Fruit fly (Drosophila melanogaster): ENCODE measurements around the gene sens.

Gene sens

DNA sequence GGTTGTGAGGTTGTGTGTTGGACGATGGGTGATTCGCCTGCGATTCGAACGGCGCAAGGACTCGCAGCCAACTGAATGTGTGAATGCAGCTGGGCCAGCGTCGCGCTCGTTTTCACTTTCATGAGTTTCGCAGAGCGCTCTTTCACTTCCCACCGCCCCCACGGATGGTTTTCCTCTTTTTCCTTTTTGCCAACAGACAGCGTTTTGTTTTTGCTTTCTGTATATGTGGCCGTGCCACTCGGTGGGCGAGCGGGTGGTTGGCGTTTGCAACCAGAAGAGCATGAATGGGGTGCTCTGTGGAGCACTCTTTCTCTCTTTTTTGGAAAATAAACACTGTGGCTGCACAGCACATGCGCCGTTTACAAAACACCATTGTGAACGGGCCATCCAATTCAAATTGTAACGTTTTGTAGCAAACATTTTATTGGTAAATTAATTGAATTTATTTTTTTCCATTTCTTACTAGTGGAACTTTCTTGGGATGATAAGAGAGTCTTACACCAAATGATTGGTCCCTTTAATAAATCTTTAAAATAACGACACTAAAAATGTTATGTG, 34.3 kb upstream of the sens start, which contains the start of gene CG10713 (continued):
- TF ChIP-seq Deaf1 (tag; optimal IDR thresholded peaks at IDR 0.05) (peak; percentile 46), nerfin-2 (GFP tag; IDR thresholded peaks at IDR 0.05; ENCODE audit: partially characterized antibody) (no peak), dpn (GFP tag; optimal IDR thresholded peaks at IDR 0.05) (no peak), Aef1 (GFP tag; IDR thresholded peaks at IDR 0.05) (peak; percentile 29; the same call in 1 of the 3 replicates), oc (tag; optimal IDR thresholded peaks at IDR 0.05) (no peak), Adf1 (GFP tag; IDR thresholded peaks at IDR 0.05) (no peak), CG6272 (GFP tag; IDR thresholded peaks at IDR 0.05) (no peak), eyg (GFP tag; optimal IDR thresholded peaks at IDR 0.05) (no peak), ERR (GFP tag; optimal IDR thresholded peaks at IDR 0.05) (no peak), CG3163 (GFP tag; optimal IDR thresholded peaks at IDR 0.05) (peak; percentile 89), CG12942 (GFP tag; optimal IDR thresholded peaks at IDR 0.05) (no peak), kay (GFP tag; optimal IDR thresholded peaks at IDR 0.05) (no peak), CG15073 (GFP tag; optimal IDR thresholded peaks at IDR 0.05) (no peak), CG9437 (GFP tag; optimal IDR thresholded peaks at IDR 0.05) (no peak), scrt (GFP tag; optimal IDR thresholded peaks at IDR 0.05) (no peak), CG18011 (GFP tag; optimal IDR thresholded peaks at IDR 0.05) (no peak), HLHmδ (GFP tag; optimal IDR thresholded peaks at IDR 0.05) (no peak), HLH3B (GFP tag; IDR thresholded peaks at IDR 0.05) (peak; percentile 18; the same call in 1 of the 2 replicates), nmo (GFP tag; optimal IDR thresholded peaks at IDR 0.05) (no peak), sisA (GFP tag; IDR thresholded peaks at IDR 0.05) (no peak), CG34422 (GFP tag; IDR thresholded peaks at IDR 0.05) (no peak), CoRest (tag; optimal IDR thresholded peaks at IDR 0.05) (no peak), Bgb (GFP tag; IDR thresholded peaks at IDR 0.05; ENCODE audit: partially characterized antibody) (peak; percentile 40; the same call in 1 of the 2 replicates), Lim3 (GFP tag; IDR thresholded peaks at IDR 0.05) (no peak), pan (optimal IDR thresholded peaks at IDR 0.05) (no peak), pan (GFP tag; optimal IDR thresholded peaks at IDR 0.05 in 1 of 2, IDR thresholded peaks at IDR 0.05 in 1 of 2) (no peak), bbx (GFP tag; IDR thresholded peaks at IDR 0.05; ENCODE audit: partially characterized antibody) (no peak), ci (GFP tag; IDR thresholded peaks at IDR 0.05) (0 out of 3 replicates have a peak, but pooled peaks have one; percentile 8), HHEX (GFP tag; optimal IDR thresholded peaks at IDR 0.05) (no peak), CG17802 (tag; optimal IDR thresholded peaks at IDR 0.05) (no peak), chinmo (GFP tag; IDR thresholded peaks at IDR 0.05; ENCODE audit: partially characterized antibody) (0 out of 4 replicates have a peak, but pooled peaks have one; percentile 52), da (GFP tag; optimal IDR thresholded peaks at IDR 0.05) (no peak), zen2 (GFP tag; IDR thresholded peaks at IDR 0.05; ENCODE audit: partially characterized antibody) (no peak), Hmr (GFP tag; optimal IDR thresholded peaks at IDR 0.05) (no peak), Lhr (GFP tag; optimal IDR thresholded peaks at IDR 0.05) (no peak), bsh (GFP tag; optimal IDR thresholded peaks at IDR 0.05) (peak in 1 of 2 experiments; percentile 49), slbo (GFP tag; IDR thresholded peaks at IDR 0.05) (no peak), otp (GFP tag; IDR thresholded peaks at IDR 0.05) (no peak), Ada2b (GFP tag; IDR thresholded peaks at IDR 0.05) (no peak), CG4854 (GFP tag; optimal IDR thresholded peaks at IDR 0.05) (no peak), ttk (GFP tag; IDR thresholded peaks at IDR 0.05) (no peak), chn (GFP tag; optimal IDR thresholded peaks at IDR 0.05) (no peak), CG43689 (GFP tag; IDR thresholded peaks at IDR 0.05) (no peak), hb (GFP tag; IDR thresholded peaks at IDR 0.05; ENCODE audit: partially characterized antibody) (no peak), Atf6 (GFP tag; IDR thresholded peaks at IDR 0.05) (peak; percentile 24; the same call in 1 of the 2 replicates), CG3847 (GFP tag; IDR thresholded peaks at IDR 0.05) (no peak), CG10274 (GFP tag; optimal IDR thresholded peaks at IDR 0.05) (no peak), CG6175 (GFP tag; IDR thresholded peaks at IDR 0.05) (no peak), mld (GFP tag; IDR thresholded peaks at IDR 0.05; ENCODE audit: partially characterized antibody) (0 out of 3 replicates have a peak, but pooled peaks have one; percentile 50), CG11085 (GFP tag; IDR thresholded peaks at IDR 0.05) (0 out of 2 replicates have a peak, but pooled peaks have one; percentile 7)
